Worm (Caenorhabditis elegans): ENCODE data around the gene srsx-33.

srsx-33 gene

DNA sequence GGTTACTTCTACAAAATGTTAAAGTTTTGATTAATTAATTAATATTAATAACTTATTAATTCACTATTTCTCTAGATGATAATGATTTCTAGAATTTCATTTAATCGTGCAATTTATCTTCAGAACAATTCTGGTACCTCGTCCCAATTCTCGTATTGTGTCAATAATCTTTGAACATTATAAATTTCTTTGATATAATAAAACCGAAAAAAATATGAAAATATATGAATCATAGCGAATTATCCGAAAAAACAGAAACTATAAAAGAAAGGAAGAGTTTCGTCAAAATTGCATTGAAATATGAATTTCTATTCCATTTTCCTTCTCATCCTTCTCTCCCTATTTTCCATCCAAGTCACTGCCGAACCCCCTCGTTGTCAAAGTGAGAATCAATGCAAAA, 1.6 kb downstream of the srsx-33 start, which contains the start of gene T19B10.12:
Gene T19B10.12, plus strand, starts transcription at position 301 of the 400 bp plus-strand sequence.
- no peak for TF ChIP-seq ceh-14 (tag; optimal IDR thresholded peaks at IDR 0.05)
- TF ChIP-seq lim-6 (tag; optimal IDR thresholded peaks at IDR 0.05), result no peak
- no peak for TF ChIP-seq unc-55 (GFP tag; optimal IDR thresholded peaks at IDR 0.05)
- no peak for TF ChIP-seq ets-4 (tag; optimal IDR thresholded peaks at IDR 0.05)
- no peak for TF ChIP-seq ceh-18 (tag; optimal IDR thresholded peaks at IDR 0.05)
- TF ChIP-seq pag-3 (tag; optimal IDR thresholded peaks at IDR 0.05; ENCODE audit: borderline replicate concordance), result no peak
- no peak for TF ChIP-seq unc-42 (tag; optimal IDR thresholded peaks at IDR 0.05)
- no peak for TF ChIP-seq ceh-31 (tag; optimal IDR thresholded peaks at IDR 0.05)
- TF ChIP-seq tbx-2 (tag; optimal IDR thresholded peaks at IDR 0.05), result no peak
- TF ChIP-seq syd-9 (tag; optimal IDR thresholded peaks at IDR 0.05), result no peak
- no peak for TF ChIP-seq pax-1 (tag; optimal IDR thresholded peaks at IDR 0.05)
- no peak for TF ChIP-seq sox-2 (GFP tag; IDR thresholded peaks at IDR 0.05)
- no peak for TF ChIP-seq gmeb-2 (tag; optimal IDR thresholded peaks at IDR 0.05)
- no peak for TF ChIP-seq sdc-2 (tag; optimal IDR thresholded peaks at IDR 0.05)
- no peak for TF ChIP-seq ceh-45 (GFP tag; IDR thresholded peaks at IDR 0.05)
- TF ChIP-seq eyg-1 (tag; optimal IDR thresholded peaks at IDR 0.05), result no peak

DNA sequence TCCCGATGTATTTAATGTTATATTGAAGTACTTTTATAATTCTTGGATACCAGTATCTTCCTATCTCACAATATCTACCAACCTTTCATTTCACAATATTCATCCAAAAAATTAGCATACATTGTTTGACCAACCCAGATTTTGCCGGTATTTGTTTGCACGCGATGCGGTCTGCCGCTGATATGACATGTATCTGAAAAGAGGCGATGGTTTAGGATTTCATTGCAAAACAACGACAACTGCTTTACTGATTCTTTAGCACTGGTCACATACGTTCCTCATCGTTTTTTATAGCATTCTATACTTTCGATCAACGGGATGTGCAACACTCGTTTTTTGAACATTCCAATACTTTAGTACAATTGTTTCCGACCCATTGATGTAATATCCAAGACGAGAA, 4.5 kb downstream of the srsx-33 start, which contains the start of gene mam-4:
Gene mam-4, plus strand, starts transcription at position 301 of the 400 bp plus-strand sequence.
- TF ChIP-seq sox-2 (GFP tag; IDR thresholded peaks at IDR 0.05) (no peak), npax-4 (tag; optimal IDR thresholded peaks at IDR 0.05) (no peak), K02D7.2 (tag; optimal IDR thresholded peaks at IDR 0.05) (no peak), che-1 (tag; optimal IDR thresholded peaks at IDR 0.05) (no peak), hlh-15 (tag; optimal IDR thresholded peaks at IDR 0.05) (no peak), elt-2 (tag; optimal IDR thresholded peaks at IDR 0.05) (no peak), mec-3 (tag; optimal IDR thresholded peaks at IDR 0.05; ENCODE audit: borderline replicate concordance) (no peak), ceh-18 (tag; optimal IDR thresholded peaks at IDR 0.05) (no peak), tbx-2 (tag; optimal IDR thresholded peaks at IDR 0.05) (no peak)

DNA sequence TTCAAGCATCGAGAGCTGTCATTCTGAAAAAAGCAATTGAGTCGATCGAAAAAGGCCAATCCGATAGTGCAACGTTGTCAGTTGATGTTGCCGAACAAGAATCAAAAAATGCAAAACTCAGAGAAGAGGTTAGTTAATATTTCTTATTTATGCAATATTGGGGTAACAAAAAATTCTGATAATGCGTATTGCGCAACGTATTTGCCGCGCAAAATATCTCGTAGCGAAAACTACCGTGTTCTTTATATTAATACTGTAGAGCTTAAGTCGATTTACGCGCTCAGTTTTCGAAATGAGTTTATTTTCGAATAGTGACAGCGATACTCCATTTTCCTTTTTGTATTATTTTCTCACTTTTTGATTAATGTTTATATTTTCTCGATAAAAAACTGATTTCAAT, 7.3 kb downstream of the srsx-33 start:
- TF ChIP-seq F13H6.1 (tag; optimal IDR thresholded peaks at IDR 0.05), result no peak
- no peak for TF ChIP-seq sdc-2 (tag; optimal IDR thresholded peaks at IDR 0.05)
- no peak for TF ChIP-seq pha-2 (tag; optimal IDR thresholded peaks at IDR 0.05)
- TF ChIP-seq syd-9 (tag; optimal IDR thresholded peaks at IDR 0.05), result no peak
- no peak for TF ChIP-seq madf-2 (tag; optimal IDR thresholded peaks at IDR 0.05)
- no peak for TF ChIP-seq K02D7.2 (tag; optimal IDR thresholded peaks at IDR 0.05)
- TF ChIP-seq unc-86 (tag; optimal IDR thresholded peaks at IDR 0.05), result no peak
- TF ChIP-seq pat-9 (tag; optimal IDR thresholded peaks at IDR 0.05), result no peak
- TF ChIP-seq ceh-30 (tag; optimal IDR thresholded peaks at IDR 0.05), result no peak
- TF ChIP-seq T23F11.4 (GFP tag; optimal IDR thresholded peaks at IDR 0.05), result no peak
- TF ChIP-seq ceh-48 (tag; optimal IDR thresholded peaks at IDR 0.05), result no peak
- TF ChIP-seq hlh-15 (tag; optimal IDR thresholded peaks at IDR 0.05), result no peak
- no peak for TF ChIP-seq nfya-1 (tag; optimal IDR thresholded peaks at IDR 0.05)
- no peak for TF ChIP-seq tbx-7 (tag; optimal IDR thresholded peaks at IDR 0.05)

DNA sequence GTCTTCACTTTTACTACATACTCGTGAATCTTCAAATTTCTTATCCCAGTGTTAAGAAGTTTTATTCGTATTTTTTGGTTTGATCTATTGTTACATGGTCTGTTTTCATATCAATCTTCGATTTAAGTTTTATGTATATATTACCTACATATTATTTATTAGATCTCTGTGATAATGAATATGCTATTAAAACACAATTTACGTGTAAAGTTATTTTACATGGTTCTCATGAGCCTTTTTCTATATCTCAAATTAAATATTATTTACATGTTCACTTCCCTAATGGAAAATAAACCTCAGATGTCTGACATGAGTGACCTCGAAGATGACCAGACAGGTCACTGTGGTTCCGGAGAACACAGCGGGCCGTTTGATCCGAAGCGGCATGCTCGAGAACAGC, 7.8 kb downstream of the srsx-33 start, which contains the start of gene mxl-1:
Gene mxl-1, plus strand, starts transcription at position 301 of the 400 bp plus-strand sequence.
- TF ChIP-seq odd-2 (tag; optimal IDR thresholded peaks at IDR 0.05) (no peak), hlh-30 (tag; optimal IDR thresholded peaks at IDR 0.05; ENCODE audit: insufficient read depth) (no peak), sdc-2 (tag; optimal IDR thresholded peaks at IDR 0.05) (no peak), ceh-22 (tag; optimal IDR thresholded peaks at IDR 0.05) (no peak), fkh-10 (GFP tag; optimal IDR thresholded peaks at IDR 0.05) (no peak), sox-4 (tag; optimal IDR thresholded peaks at IDR 0.05) (no peak), ceh-9 (tag; optimal IDR thresholded peaks at IDR 0.05) (no peak), unc-55 (GFP tag; optimal IDR thresholded peaks at IDR 0.05) (no peak), dmd-4 (tag; optimal IDR thresholded peaks at IDR 0.05; ENCODE audit: borderline replicate concordance) (no peak), zip-5 (tag; optimal IDR thresholded peaks at IDR 0.05) (no peak), sox-2 (GFP tag; IDR thresholded peaks at IDR 0.05) (no peak), tbx-2 (tag; optimal IDR thresholded peaks at IDR 0.05) (no peak), K09A11.1 (tag; optimal IDR thresholded peaks at IDR 0.05; ENCODE audit: insufficient read depth) (no peak), Y22D7AL.16 (tag; optimal IDR thresholded peaks at IDR 0.05) (no peak), C08G9.2 (tag; optimal IDR thresholded peaks at IDR 0.05) (no peak), hlh-13 (GFP tag; optimal IDR thresholded peaks at IDR 0.05) (no peak), ceh-45 (GFP tag; IDR thresholded peaks at IDR 0.05) (no peak), lin-11 (tag; optimal IDR thresholded peaks at IDR 0.05) (no peak), C38D4.7 (GFP tag; optimal IDR thresholded peaks at IDR 0.05) (no peak)

Data from whole organism, late embryonic.